Worm (Caenorhabditis elegans) whole organism, late embryonic: ENCODE results near the gene kmo-1.

ENCODE experiments used
- K02D7.2 ChIP-seq: sonication (generic microtip); optimal IDR thresholded peaks from 2 replicates; lab custom pipeline; 2017; ENCODE audit warnings: mild to moderate bottlenecking, missing genetic modification characterization, missing compliant biosample characterization
- T23F11.4 ChIP-seq: fragments of 200-800 bp; sonication (Bioruptor generic); optimal IDR thresholded peaks from 2 replicates; lab custom pipeline; 2018; ENCODE audit warnings: mild to moderate bottlenecking, missing genetic modification characterization, missing compliant biosample characterization
- ceh-14 ChIP-seq: sonication (generic microtip); optimal IDR thresholded peaks from 2 replicates; lab custom pipeline; 2016; ENCODE audit warnings: missing genotype, missing genetic modification characterization, missing compliant biosample characterization
- ceh-22 ChIP-seq: sonication (generic microtip); optimal IDR thresholded peaks from 2 replicates; lab custom pipeline; 2017; ENCODE audit warnings: missing biosample characterization, missing genetic modification characterization
- ceh-24 ChIP-seq: sonication (generic microtip); optimal IDR thresholded peaks from 2 replicates; lab custom pipeline; 2016; ENCODE audit warnings: mild to moderate bottlenecking, missing genetic modification characterization, missing compliant biosample characterization
- ceh-30 ChIP-seq: fragments of 150-350 bp; optimal IDR thresholded peaks from 2 replicates; lab custom pipeline; 2014; ENCODE audit warnings: missing biosample characterization, missing genetic modification characterization
- ceh-34 ChIP-seq: sonication (generic microtip); optimal IDR thresholded peaks from 2 replicates; lab custom pipeline; 2016; ENCODE audit warnings: mild to moderate bottlenecking, missing genetic modification characterization, missing compliant biosample characterization
- ceh-48 ChIP-seq: sonication (generic microtip); optimal IDR thresholded peaks from 2 replicates; lab custom pipeline; 2016; ENCODE audit warnings: missing genetic modification characterization, inconsistent platforms, missing compliant biosample characterization
- che-1 ChIP-seq: sonication (generic microtip); optimal IDR thresholded peaks from 2 replicates; lab custom pipeline; 2016; ENCODE audit warnings: mild to moderate bottlenecking, missing genetic modification characterization, missing compliant biosample characterization
- dve-1 ChIP-seq: sonication (generic microtip); optimal IDR thresholded peaks from 2 replicates; lab custom pipeline; 2017; ENCODE audit warnings: antibody characterized with exemption, mild to moderate bottlenecking, missing genetic modification characterization, missing compliant biosample characterization
- elt-2 ChIP-seq: sonication (generic microtip); optimal IDR thresholded peaks from 2 replicates; lab custom pipeline; 2016; ENCODE audit warnings: missing genetic modification reagents, missing genetic modification characterization, missing compliant biosample characterization
- ets-4 ChIP-seq: sonication (generic microtip); optimal IDR thresholded peaks from 2 replicates; lab custom pipeline; 2016; ENCODE audit warnings: missing genetic modification characterization, missing compliant biosample characterization
- eyg-1 ChIP-seq: sonication (generic microtip); optimal IDR thresholded peaks from 2 replicates; lab custom pipeline; 2016; ENCODE audit warnings: missing genotype, missing genetic modification characterization, missing compliant biosample characterization
- fax-1 ChIP-seq: sonication (generic microtip); optimal IDR thresholded peaks from 2 replicates; lab custom pipeline; 2016; ENCODE audit warnings: missing genotype, missing genetic modification characterization, missing compliant biosample characterization
- fkh-10 ChIP-seq: fragments of 150-350 bp; optimal IDR thresholded peaks from 2 replicates; lab custom pipeline; 2014; ENCODE audit warnings: missing biosample characterization, missing genetic modification reagents, missing genetic modification characterization
- fkh-6 ChIP-seq: sonication (generic microtip); optimal IDR thresholded peaks from 2 replicates; lab custom pipeline; 2016; ENCODE audit warnings: missing genetic modification characterization, missing compliant biosample characterization
- hlh-8 ChIP-seq: sonication (generic microtip); optimal IDR thresholded peaks from 2 replicates; lab custom pipeline; 2016; ENCODE audit warnings: missing genotype, missing genetic modification characterization, missing compliant biosample characterization
- madf-2 ChIP-seq: sonication (generic microtip); optimal IDR thresholded peaks from 2 replicates; lab custom pipeline; 2017; ENCODE audit warnings: missing genetic modification characterization, missing compliant biosample characterization
- nhr-11 ChIP-seq: fragments of 150-350 bp; optimal IDR thresholded peaks from 2 replicates; lab custom pipeline; 2014; ENCODE audit warnings: missing biosample characterization, missing genetic modification characterization
- nhr-232 ChIP-seq: sonication (generic microtip); optimal IDR thresholded peaks from 2 replicates; lab custom pipeline; 2016; ENCODE audit warnings: missing genetic modification characterization, missing compliant biosample characterization
- npax-4 ChIP-seq: sonication (generic microtip); optimal IDR thresholded peaks from 2 replicates; lab custom pipeline; 2016; ENCODE audit warnings: missing genetic modification characterization, missing compliant biosample characterization
- odd-2 ChIP-seq: sonication (generic microtip); optimal IDR thresholded peaks from 2 replicates; lab custom pipeline; 2017; ENCODE audit warnings: antibody characterized with exemption, mild to moderate bottlenecking, missing genetic modification characterization, missing compliant biosample characterization
- pat-9 ChIP-seq: fragments of 200-800 bp; sonication (Bioruptor generic); optimal IDR thresholded peaks from 2 replicates; lab custom pipeline; 2018; ENCODE audit warnings: mild to moderate bottlenecking, missing genetic modification characterization, moderate library complexity, missing compliant biosample characterization
- pha-2 ChIP-seq: sonication (generic microtip); optimal IDR thresholded peaks from 2 replicates; lab custom pipeline; 2017; ENCODE audit warnings: mild to moderate bottlenecking, missing genetic modification characterization, missing compliant biosample characterization
- pha-4 ChIP-seq: fragments of 150-350 bp; optimal IDR thresholded peaks from 2 replicates; lab custom pipeline; 2018; ENCODE audit warnings: missing biosample characterization, missing genetic modification reagents, missing genetic modification characterization
- sdc-2 ChIP-seq: sonication (generic microtip); optimal IDR thresholded peaks from 2 replicates; lab custom pipeline; 2016; ENCODE audit warnings: missing genotype, missing genetic modification characterization, missing compliant biosample characterization
- sox-4 ChIP-seq: sonication (generic microtip); optimal IDR thresholded peaks from 2 replicates; lab custom pipeline; 2017; ENCODE audit warnings: mild to moderate bottlenecking, missing genetic modification characterization, inconsistent platforms, missing compliant biosample characterization
- tbx-7 ChIP-seq: sonication (generic microtip); optimal IDR thresholded peaks from 2 replicates; lab custom pipeline; 2016; ENCODE audit warnings: missing genotype, missing genetic modification characterization, missing compliant biosample characterization
- unc-55 ChIP-seq: sonication (generic microtip); optimal IDR thresholded peaks from 2 replicates; lab custom pipeline; 2017; ENCODE audit warnings: missing biosample characterization, missing genetic modification reagents, missing genetic modification characterization
- unc-86 ChIP-seq: sonication (generic microtip); optimal IDR thresholded peaks from 2 replicates; lab custom pipeline; 2016; ENCODE audit warnings: missing genetic modification characterization, missing compliant biosample characterization
- ztf-16 ChIP-seq: sonication (generic microtip); optimal IDR thresholded peaks from 2 replicates; lab custom pipeline; 2017; ENCODE audit warnings: missing genetic modification characterization, missing compliant biosample characterization

The kmo-1 gene

ce11 chrV:12088773-12089172 is 18.5 kb upstream of the kmo-1 start, which contains the start of gene R07B7.12:
TSS of gene R07B7.12 (plus strand) at chrV:12089073.
- TF ChIP-seq madf-2 (tag; lab: Kevin White, UChicago) (no peak), ets-4 (tag; lab: Kevin White, UChicago) (no peak)
- TF ChIP-seq, all 69 proteins: peak for 0

- no peak for TF ChIP-seq hlh-8 (tag; lab: Kevin White, UChicago)
- TF ChIP-seq sox-4 = no peak
- TF ChIP-seq npax-4 (tag; lab: Kevin White, UChicago) = no peak
- no peak for TF ChIP-seq unc-86
- no peak for TF ChIP-seq tbx-7
- no peak for TF ChIP-seq pha-4 (tag; lab: Kevin White, UChicago)
- TF ChIP-seq pat-9 = no peak
- TF ChIP-seq sdc-2 (tag; lab: Kevin White, UChicago) = no peak
- no peak for TF ChIP-seq elt-2
- TF ChIP-seq K02D7.2 (tag; lab: Kevin White, UChicago) = no peak
- TF ChIP-seq nhr-11 (tag; lab: Kevin White, UChicago) = no peak
These were observed 16.6 kb upstream of the kmo-1 start, which contains the start of gene gana-1 for ce11 chrV:12086934-12087333. TSS of gene gana-1 (plus strand) at chrV:12087234.

ce11 chrV:12085867-12086634 is 15.7 kb upstream of the kmo-1 start:
- TF ChIP-seq elt-2 (peak; percentile 90), hlh-8 (tag; lab: Kevin White, UChicago) (no peak)

DNA sequence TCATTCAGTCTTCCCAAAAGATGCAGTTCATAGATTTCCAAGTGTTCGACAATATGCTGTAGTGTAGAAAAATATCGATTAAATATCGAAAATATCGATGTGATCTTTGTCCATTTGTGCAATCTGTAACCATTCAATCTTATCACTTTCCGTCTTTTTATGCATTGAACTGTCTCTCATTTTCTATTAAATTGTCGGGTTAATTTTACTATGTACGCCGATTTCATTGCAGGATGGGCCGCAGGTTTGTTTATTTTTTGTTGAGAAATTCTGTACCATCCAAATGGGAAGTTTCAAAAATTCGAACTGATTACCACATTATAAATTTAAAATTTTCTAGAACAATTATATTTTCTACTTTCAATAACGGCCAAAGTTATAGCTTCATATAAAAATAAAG is 13.9 kb upstream of the kmo-1 start, which contains the start of gene R07B7.8:
TSS of gene R07B7.8 (minus strand) at position 101 of the 400 bp plus-strand sequence.
- TF ChIP-seq dve-1 (tag; lab: Kevin White, UChicago) = no peak
- TF ChIP-seq che-1 (tag; lab: Kevin White, UChicago) = no peak
- no peak for TF ChIP-seq ceh-30 (tag; lab: Kevin White, UChicago)
- no peak for TF ChIP-seq ztf-16 (tag; lab: Kevin White, UChicago)
- no peak for TF ChIP-seq ceh-14 (tag; lab: Kevin White, UChicago)
- TF ChIP-seq unc-86 = no peak
- TF ChIP-seq npax-4 (tag; lab: Kevin White, UChicago) = no peak
- no peak for TF ChIP-seq nhr-232 (tag; lab: Kevin White, UChicago)
- no peak for TF ChIP-seq odd-2
- no peak for TF ChIP-seq fax-1
- TF ChIP-seq ceh-34 = no peak
- no peak for TF ChIP-seq eyg-1 (tag; lab: Kevin White, UChicago)
- no peak for TF ChIP-seq ceh-22 (tag; lab: Kevin White, UChicago)
- no peak for TF ChIP-seq madf-2 (tag; lab: Kevin White, UChicago)

DNA sequence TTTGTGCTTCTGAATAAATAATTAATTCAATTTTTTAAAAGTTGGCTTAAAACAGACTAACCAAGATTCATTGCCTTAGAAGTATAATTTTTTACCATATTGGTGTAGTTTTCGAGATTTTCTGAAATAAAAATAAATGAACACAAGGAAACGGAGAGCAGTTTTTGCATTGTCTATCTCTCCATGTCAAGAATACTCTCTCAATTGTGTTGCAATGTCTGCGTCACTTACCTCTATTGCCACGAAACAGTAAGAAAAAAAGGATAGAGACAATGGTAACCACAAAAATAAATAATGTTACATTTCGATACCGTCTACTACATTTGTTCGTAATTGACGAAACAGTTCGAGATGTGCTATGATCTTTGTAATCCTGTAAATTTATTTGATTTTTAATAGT is 12.6 kb upstream of the kmo-1 start, which contains the start of gene R07B7.10:
TSS of gene R07B7.10 (plus strand) at position 285 of the 400 bp plus-strand sequence.
- TF ChIP-seq unc-86 = no peak
- no peak for TF ChIP-seq dve-1 (tag; lab: Kevin White, UChicago)
- TF ChIP-seq fkh-10 = no peak
- no peak for TF ChIP-seq ceh-48 (tag; lab: Kevin White, UChicago)
- TF ChIP-seq pha-2 = no peak
- TF ChIP-seq T23F11.4 (GFP tag; lab: Kevin White, UChicago) = no peak
- TF ChIP-seq tbx-7 = no peak
- no peak for TF ChIP-seq unc-55 (GFP tag; lab: Kevin White, UChicago)
- no peak for TF ChIP-seq ceh-22 (tag; lab: Kevin White, UChicago)
- TF ChIP-seq elt-2 = no peak
- no peak for TF ChIP-seq hlh-8 (tag; lab: Kevin White, UChicago)

DNA sequence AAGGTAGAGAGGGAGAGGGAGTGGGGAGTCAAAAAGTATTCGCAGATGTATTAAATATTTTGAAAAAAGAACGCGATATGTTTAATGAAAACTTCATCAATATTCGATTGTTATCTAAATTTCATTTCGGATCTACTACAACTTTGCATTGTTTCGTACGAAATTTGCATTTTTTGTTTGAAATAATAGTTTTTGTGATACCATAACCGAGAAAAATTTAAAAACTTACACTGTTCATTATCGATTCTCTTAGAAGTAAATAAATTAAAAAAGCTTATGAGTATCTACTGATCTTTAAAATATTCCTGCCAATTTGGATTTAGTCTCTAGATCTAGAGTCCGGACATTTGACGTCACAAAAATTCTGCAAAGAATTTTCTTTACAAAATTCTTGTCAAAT is 10.0 kb upstream of the kmo-1 start, which contains the start of gene R07B7.9:
TSS of gene R07B7.9 (minus strand) at position 101 of the 400 bp plus-strand sequence.
- TF ChIP-seq ceh-24 (tag; lab: Kevin White, UChicago) (no peak), fkh-6 (tag; lab: Kevin White, UChicago) (no peak)
- TF ChIP-seq, all 69 proteins: peak for 0
